Fruit fly (Drosophila melanogaster) Kc167 (cell line): ENCODE data around the gene GABA-B-R2.

Source experiments
- Myc ChIP-seq: fragments of >200 bp; optimal IDR thresholded peaks from 2 replicates; lab custom pipeline; 2017; ENCODE audit warnings: missing external identifiers
- Sin3A ChIP-seq: fragments of >200 bp; optimal IDR thresholded peaks from 2 replicates; lab custom pipeline; 2018; ENCODE audit warnings: missing external identifiers
- h ChIP-seq: fragments of >200 bp; optimal IDR thresholded peaks from 3 replicates; lab custom pipeline; 2018; ENCODE audit warnings: missing external identifiers
- insv ChIP-seq: fragments of >200 bp; optimal IDR thresholded peaks from 3 replicates; lab custom pipeline; 2018; ENCODE audit warnings: missing external identifiers
- psq ChIP-seq: fragments of >200 bp; optimal IDR thresholded peaks from 2 replicates; lab custom pipeline; 2017; ENCODE audit warnings: missing external identifiers
- ttk ChIP-seq: sonication (Bioruptor generic); optimal IDR thresholded peaks from 2 replicates; lab custom pipeline; 2017; ENCODE audit warnings: missing external identifiers

GABA-B-R2 gene

DNA sequence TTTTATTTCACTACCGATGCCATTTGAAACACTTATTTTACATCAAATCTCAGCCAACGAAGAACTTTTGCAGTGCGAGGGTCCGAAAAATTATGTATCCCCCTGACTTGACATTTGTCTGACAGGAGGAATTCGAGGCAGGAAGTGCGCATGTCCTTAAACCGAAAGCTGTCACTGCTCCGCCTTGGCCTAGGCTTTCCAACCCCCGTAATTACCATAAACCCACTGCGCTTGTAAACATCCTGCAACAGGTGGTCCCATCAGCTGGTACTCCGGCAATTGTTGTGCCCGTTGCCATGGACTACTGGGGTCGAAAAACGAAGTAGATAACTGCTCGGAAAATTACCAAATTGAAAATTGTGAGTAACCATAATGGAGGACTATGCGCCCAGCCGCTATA, at the start of gene GABA-B-R2, which contains the start of gene CG6800:
GABA-B-R2 (minus strand) TSS at position 75 of the 400 bp plus-strand sequence.
CG6800 (plus strand) TSS at position 373 of the 400 bp plus-strand sequence.
- TF ChIP-seq insv (lab: Kevin White, UChicago) (no peak), Myc (lab: Kevin White, UChicago) (no peak), Sin3A (lab: Kevin White, UChicago) (no peak), ttk (no peak), psq (lab: Kevin White, UChicago) (no peak), h (lab: Kevin White, UChicago) (no peak)

DNA sequence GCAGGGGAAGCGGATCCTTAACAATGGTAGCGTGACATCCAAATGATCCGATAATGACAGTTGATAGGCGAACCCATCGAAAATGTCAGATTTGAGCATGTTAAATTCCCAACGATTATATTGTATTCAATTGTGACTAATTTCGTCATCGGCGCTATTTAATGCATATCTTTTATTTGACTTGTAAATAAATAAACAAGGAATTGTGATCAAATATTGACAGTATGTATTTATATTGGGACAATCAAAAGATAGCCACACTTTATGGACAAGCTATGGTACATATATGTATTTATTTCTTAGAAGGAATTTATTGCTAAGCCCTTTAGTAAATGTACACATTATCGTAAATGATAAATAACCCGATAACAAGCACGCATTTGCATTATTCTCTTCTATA, 49.5 kb upstream of the GABA-B-R2 start:
- no peak for TF ChIP-seq insv (lab: Kevin White, UChicago)
- TF ChIP-seq h (lab: Kevin White, UChicago): no peak
- TF ChIP-seq psq (lab: Kevin White, UChicago): no peak
- no peak for TF ChIP-seq Sin3A (lab: Kevin White, UChicago)
- TF ChIP-seq Myc (lab: Kevin White, UChicago): no peak
- no peak for TF ChIP-seq ttk

DNA sequence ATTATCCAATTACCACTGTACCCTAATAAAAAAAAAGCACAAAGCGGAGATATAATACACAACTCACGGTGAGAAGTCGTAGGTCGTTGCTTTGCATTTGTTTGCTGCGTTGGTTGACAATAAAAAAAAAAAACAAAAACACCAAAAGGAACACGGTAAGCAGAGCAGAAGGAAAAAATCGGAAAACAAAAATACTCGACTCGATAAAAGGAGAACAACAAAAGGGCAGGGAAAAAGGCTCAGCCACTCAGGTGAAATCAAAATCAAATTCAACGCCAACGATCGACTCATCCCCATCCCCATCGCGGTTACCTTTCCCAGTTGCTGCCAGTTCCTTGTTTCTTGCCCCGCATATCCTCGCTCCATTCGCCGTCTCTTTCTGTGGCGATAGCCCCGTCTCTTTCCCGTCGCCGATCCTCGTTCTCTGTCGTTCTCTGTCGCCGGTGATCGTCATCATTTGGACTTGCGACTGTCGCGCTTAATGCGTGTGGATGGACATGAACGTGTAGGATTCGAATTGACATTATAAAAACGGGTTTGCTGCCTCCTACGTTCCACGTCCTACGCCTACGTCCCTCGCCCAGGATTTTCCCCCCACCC, 48.9 kb upstream of the GABA-B-R2 start:
- no peak for TF ChIP-seq Myc (lab: Kevin White, UChicago)
- TF ChIP-seq ttk: no peak
- TF ChIP-seq insv (lab: Kevin White, UChicago): no peak
- TF ChIP-seq h (lab: Kevin White, UChicago): no peak
- no peak for TF ChIP-seq psq (lab: Kevin White, UChicago)
- TF ChIP-seq Sin3A (lab: Kevin White, UChicago): no peak

DNA sequence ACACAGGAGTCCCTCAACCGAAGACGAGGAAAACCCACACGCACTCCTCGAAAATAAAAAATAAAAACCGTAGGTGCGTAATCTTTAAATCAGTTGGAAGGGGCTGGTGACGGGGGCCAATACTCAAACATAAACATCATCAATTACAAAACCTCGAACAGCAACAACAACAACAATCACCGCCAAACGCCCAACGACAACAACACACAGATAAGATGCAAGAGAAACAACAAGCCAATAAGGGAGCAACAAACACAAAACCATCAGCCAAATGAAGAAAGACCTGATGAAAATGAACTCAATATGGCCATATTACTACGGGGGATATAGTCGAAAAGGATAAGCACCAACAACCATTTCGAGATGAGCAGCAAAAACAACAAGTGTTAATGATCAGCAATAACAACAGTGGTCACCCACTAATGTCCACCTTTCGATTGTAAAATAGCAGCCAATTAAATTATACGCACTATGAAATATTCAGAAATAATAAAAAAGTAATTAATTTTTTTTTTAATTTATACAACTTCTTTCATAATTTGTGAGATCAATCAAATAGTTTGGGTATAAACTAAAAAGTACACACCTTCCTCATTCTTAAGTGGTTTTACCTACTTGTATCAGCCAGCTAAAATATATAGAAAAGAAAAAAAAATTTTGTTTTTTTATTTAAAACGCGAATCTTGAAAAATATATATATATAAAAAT, 48.2 kb upstream of the GABA-B-R2 start:
- no peak for TF ChIP-seq h (lab: Kevin White, UChicago)
- TF ChIP-seq psq (lab: Kevin White, UChicago): no peak
- TF ChIP-seq ttk: no peak
- no peak for TF ChIP-seq insv (lab: Kevin White, UChicago)
- no peak for TF ChIP-seq Sin3A (lab: Kevin White, UChicago)
- TF ChIP-seq Myc (lab: Kevin White, UChicago): no peak

DNA sequence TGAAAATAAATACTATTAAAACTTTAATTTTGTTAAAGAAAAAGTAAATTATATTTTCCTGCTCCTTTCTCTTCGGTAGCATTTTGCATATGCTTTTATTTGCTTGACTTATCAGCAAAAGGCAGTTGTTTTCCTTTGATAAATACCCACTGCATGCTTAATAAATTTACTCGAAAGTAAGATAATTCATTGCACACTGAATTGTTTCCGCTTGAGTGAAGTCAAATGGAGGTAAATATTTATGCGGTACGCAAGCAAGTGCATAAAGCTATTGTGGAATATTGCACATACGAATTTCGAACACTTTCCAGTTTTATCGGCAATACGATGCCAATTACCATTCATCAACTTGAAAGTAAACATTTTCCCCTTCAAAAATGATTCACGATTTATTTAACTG, 47.4 kb upstream of the GABA-B-R2 start:
- TF ChIP-seq insv (lab: Kevin White, UChicago) (no peak), h (lab: Kevin White, UChicago) (no peak), ttk (no peak), Myc (lab: Kevin White, UChicago) (no peak), Sin3A (lab: Kevin White, UChicago) (no peak), psq (lab: Kevin White, UChicago) (no peak)

DNA sequence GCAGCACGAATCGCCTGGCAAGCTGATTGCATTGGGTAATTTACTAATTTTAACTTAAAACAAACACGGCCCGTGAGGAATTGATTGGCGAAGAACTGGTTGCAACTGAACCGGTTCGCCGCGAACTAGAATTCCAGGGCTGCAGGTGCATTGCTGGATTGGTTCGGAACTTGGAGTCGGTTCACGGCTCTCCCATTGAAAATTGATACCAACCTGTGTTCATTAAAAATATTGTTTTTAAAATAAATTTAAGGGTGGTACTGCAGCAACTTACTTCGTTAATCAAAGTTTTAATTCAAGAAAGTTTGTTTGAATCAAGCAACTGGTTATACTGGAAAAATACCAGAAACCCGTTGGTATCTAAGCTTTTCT, 46.9 kb upstream of the GABA-B-R2 start, which contains the start of gene CASK:
CASK (minus strand) TSS at position 113 of the 372 bp plus-strand sequence.
- no peak for TF ChIP-seq Myc (lab: Kevin White, UChicago)
- no peak for TF ChIP-seq psq (lab: Kevin White, UChicago)
- TF ChIP-seq h (lab: Kevin White, UChicago): no peak
- TF ChIP-seq ttk: no peak
- no peak for TF ChIP-seq insv (lab: Kevin White, UChicago)
- no peak for TF ChIP-seq Sin3A (lab: Kevin White, UChicago)

DNA sequence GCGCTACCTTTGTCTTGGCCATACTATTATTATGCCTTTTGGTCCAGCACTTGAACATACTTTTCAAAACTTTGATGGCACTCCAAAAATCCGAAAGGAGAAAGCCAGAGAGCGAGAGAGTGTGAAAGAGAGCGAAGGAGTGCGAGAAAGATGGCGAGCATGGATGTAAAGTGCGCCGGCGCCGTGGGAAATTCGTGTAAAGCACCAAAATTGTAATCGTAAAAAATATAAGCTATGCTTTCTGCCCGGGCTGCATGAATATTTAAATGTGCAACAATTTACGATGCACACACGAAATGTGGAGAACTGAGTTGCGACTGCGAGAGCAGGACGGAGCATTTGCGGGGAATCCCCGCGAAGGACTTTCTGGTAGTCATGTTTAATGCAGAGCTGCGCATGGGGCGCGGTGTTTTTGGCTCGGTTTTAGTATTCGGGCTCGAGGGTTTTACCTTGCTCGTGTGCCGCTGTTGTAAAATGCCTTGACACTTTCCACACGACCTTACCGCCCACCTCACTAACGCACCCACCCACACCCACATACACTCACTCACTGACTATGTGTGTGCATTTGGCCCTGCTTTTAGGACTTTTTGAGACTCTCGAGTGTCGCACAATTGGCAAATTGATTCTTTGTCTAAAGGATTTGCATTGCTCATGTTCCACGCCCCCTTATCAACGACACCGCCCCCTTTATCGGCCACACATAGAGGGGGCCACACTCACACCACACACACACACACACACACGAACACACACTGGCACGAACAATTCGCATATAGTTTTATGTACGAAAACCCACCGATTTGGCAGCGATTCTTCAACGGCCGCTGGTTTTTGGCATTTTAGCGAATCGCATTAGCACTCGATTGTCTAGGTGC, 46.3 kb upstream of the GABA-B-R2 start:
- no peak for TF ChIP-seq Sin3A (lab: Kevin White, UChicago)

DNA sequence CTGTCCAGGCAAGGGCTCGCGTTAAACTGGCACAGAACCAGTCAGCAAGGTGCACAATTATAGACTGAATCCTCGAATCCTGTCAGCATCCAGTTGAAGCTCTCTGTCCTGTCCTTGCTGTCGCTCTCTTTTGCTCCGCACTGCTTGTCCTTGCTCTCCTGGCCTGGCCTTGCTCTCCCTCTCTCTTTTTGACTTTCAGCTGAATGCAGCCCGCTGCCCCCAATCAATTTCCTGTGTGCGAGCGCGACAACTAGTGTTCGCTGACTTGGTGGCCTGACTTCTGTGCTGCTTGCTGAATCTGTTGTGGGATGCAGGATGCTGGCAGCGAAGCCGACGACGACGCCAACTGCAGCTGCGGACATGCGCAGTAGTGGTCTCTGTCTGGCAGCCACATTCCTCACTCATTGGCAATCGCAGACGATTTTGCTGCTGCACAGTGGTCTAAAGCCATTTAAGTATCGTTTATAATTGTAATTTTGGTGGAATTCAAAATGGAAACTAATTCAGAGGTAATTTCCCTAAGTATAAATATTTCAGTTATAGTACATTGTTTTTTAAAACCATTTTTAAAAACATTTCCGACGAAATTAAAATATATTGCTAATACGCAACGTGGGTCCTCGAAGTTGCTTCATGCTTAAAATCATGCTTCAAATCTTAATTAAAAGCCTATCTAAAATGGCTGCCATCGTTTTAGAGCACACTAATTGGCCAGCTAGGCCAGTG, 33.1 kb upstream of the GABA-B-R2 start:
- TF ChIP-seq insv (lab: Kevin White, UChicago) (no peak), Sin3A (lab: Kevin White, UChicago) (no peak), Myc (lab: Kevin White, UChicago) (no peak), ttk (no peak), h (lab: Kevin White, UChicago) (no peak)

DNA sequence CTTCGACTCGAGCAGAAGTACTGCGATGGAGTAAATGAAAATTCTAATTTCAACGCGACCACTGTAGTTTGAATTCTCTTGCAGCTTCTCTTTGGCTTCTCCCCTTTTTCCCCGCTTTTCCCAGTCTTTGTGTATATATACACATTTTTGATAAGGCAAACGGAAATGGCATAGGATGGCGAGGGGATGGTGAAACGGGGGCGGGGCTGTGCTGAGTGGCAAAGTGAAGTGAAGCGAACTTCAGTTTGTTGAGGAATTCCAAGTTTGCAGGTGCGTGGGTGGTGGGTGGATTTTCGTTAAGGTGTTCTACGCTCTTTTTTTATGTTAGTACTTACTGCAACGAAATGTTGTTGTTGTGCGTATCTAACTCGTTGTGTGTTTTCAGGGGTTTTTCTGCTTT, 31.6 kb upstream of the GABA-B-R2 start:
- TF ChIP-seq Myc (lab: Kevin White, UChicago): no peak
- no peak for TF ChIP-seq insv (lab: Kevin White, UChicago)
- TF ChIP-seq h (lab: Kevin White, UChicago): no peak
- TF ChIP-seq Sin3A (lab: Kevin White, UChicago): no peak
- no peak for TF ChIP-seq ttk
- no peak for TF ChIP-seq psq (lab: Kevin White, UChicago)

DNA sequence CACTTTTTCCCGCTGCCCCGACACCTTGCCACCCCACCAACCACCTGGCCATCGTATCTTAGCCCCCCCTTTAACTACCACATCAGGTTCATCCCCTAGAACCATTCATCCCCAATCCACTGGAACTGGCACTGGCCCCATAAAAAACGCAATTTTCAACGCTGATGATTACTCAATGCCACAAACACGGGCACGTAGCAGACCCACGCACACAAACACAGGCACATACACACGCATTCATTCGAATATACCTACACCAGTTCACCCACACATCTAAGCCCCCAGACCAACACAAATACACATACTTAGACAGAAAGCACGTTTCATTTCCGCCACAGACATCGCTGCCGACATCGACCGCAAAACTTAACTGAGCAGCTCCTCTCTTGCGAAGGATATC, 18.1 kb upstream of the GABA-B-R2 start:
- TF ChIP-seq insv (lab: Kevin White, UChicago): no peak
- TF ChIP-seq Sin3A (lab: Kevin White, UChicago): no peak
- TF ChIP-seq h (lab: Kevin White, UChicago): no peak
- TF ChIP-seq Myc (lab: Kevin White, UChicago): no peak
- TF ChIP-seq ttk: no peak
- no peak for TF ChIP-seq psq (lab: Kevin White, UChicago)

DNA sequence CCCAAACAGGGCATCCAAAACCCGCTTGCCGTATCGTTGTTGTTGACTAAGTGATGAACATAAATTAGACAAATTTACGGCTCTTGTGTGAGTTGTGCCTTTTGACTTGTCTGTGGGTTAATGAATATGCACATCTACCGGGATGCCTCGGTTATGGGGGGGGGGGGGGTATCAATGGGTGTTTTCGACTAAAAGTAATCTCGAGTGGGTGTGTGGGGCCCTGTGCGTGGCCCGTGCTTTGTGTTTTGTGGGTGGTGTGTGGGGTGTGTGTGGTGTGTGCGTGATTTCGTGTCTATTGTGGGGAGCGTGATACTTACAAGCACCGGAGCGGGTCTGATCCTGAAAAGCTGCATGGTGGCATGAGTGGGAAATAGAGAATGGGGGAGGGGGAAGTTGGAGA, 14.8 kb upstream of the GABA-B-R2 start:
- no peak for TF ChIP-seq h (lab: Kevin White, UChicago)
- TF ChIP-seq insv (lab: Kevin White, UChicago): no peak
- TF ChIP-seq ttk: no peak
- no peak for TF ChIP-seq Myc (lab: Kevin White, UChicago)
- TF ChIP-seq psq (lab: Kevin White, UChicago): no peak
- TF ChIP-seq Sin3A (lab: Kevin White, UChicago): no peak
